Fruit fly (Drosophila melanogaster): Measurements from ENCODE around the gene Snx17.

DNA sequence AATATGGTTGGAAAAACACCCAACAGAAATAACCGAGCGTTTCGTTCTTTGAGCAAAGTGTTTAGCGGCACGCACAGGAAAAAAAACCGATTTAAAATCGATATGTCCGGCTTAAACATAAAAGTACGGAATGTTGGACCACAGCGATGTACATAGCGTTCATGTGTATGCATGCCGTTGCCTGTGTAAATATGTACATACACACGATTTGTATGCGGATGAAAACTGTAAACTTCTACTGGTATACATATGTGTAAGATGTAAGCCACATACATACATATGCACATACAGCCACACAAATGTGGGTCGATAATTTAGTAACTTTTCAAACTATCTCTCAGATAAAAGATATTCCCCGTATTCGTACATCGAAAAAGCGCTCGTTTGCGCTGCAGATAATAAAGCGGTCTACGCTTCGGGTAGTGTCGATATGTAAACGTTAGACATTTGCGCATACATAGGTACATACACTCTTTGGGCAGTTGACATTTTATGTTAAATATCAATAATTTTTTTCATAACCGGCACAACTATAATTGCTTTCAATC lies 43.0 kb upstream of the Snx17 start:
- TF ChIP-seq Dif (GFP tag; optimal IDR thresholded peaks at IDR 0.05; ENCODE audit: partially characterized antibody): no peak
- no peak for TF ChIP-seq GATAd (GFP tag; optimal IDR thresholded peaks at IDR 0.05)
- no peak for TF ChIP-seq Jra (GFP tag; optimal IDR thresholded peaks at IDR 0.05)
- TF ChIP-seq h (GFP tag; optimal IDR thresholded peaks at IDR 0.05): no peak
- no peak for TF ChIP-seq Hr78 (GFP tag; optimal IDR thresholded peaks at IDR 0.05)
- no peak for TF ChIP-seq OdsH (GFP tag; optimal IDR thresholded peaks at IDR 0.05)

All from whole organism, wandering third instar larva.